Fruit fly (Drosophila melanogaster): ENCODE results near the gene Pten.

Gene Pten

DNA sequence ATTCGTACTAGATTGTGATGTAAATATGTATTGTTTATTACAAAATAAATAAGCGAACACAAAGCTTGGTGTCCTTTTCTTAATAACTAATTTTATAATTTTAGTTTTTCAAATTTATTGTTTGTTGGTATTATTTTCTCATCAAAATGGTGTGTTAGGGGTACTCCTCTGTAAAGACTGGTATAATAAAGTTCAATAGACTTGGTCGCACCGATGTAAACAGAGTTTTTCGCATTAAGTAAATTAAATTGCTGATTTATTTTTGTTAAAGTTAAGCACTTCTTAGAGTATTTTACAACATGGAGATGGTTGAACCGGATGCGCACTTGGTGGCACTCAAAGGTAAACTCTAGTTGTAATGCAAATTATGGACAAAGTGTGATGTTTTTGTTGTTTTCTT, 5.7 kb upstream of the Pten start, which contains the start of gene CG4953:
Gene CG4953, plus strand, starts transcription at position 193 of the 400 bp plus-strand sequence.
- TF ChIP-seq CG9797 (GFP tag; optimal IDR thresholded peaks at IDR 0.05) (peak; percentile 18), wek (GFP tag; optimal IDR thresholded peaks at IDR 0.05) (peak; percentile 93), CG4282 (GFP tag; optimal IDR thresholded peaks at IDR 0.05) (no peak), CG30020 (tag; optimal IDR thresholded peaks at IDR 0.05) (peak; percentile 65), D (optimal IDR thresholded peaks at IDR 0.05) (no peak), D (GFP tag; optimal IDR thresholded peaks at IDR 0.05) (no peak), MBD-R2 (GFP tag; IDR thresholded peaks at IDR 0.05) (peak; percentile 66), E2f2 (GFP tag; IDR thresholded peaks at IDR 0.05) (peak; percentile 26; the same call in 1 of the 2 replicates), phol (tag; optimal IDR thresholded peaks at IDR 0.05) (peak; percentile 0), gfzf (GFP tag; optimal IDR thresholded peaks at IDR 0.05) (peak; percentile 67), CG4617 (GFP tag; optimal IDR thresholded peaks at IDR 0.05; ENCODE audit: borderline replicate concordance) (peak; percentile 25), Dp (GFP tag; optimal IDR thresholded peaks at IDR 0.05) (peak; percentile 14), stwl (tag; optimal IDR thresholded peaks at IDR 0.05) (peak; percentile 32), CG1603 (tag; optimal IDR thresholded peaks at IDR 0.05) (peak; percentile 3), ssp (GFP tag; IDR thresholded peaks at IDR 0.05) (no peak), CG1647 (GFP tag; optimal IDR thresholded peaks at IDR 0.05) (no peak), twi (tag; optimal IDR thresholded peaks at IDR 0.05) (no peak), pfk (GFP tag; optimal IDR thresholded peaks at IDR 0.05) (peak; percentile 22), MESR4 (GFP tag; optimal IDR thresholded peaks at IDR 0.05) (peak; percentile 33), CG12659 (GFP tag; optimal IDR thresholded peaks at IDR 0.05) (peak; percentile 4), Xrp1 (GFP tag; IDR thresholded peaks at IDR 0.05) (no peak), pzg (GFP tag; optimal IDR thresholded peaks at IDR 0.05) (peak; percentile 44), CG8281 (tag; optimal IDR thresholded peaks at IDR 0.05) (no peak)

DNA sequence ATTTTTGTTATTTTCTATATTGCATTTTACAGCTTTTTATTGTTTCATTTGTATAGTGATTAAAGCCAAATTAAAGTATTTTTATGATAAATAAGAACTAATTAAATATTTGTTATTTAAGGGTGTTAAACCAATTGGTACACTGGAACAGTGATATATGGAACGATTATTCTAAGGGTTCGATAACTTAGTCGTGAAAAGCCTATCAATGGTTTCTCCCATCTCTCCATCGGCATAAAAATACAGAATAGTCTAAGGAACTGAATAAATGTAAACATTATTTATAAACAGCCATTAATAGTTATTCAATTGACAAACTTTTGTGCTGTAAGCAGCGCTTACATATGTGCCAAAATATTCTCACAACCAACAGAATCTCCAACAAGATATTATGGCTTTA, 4.3 kb upstream of the Pten start, which contains the start of gene Mob3:
Gene Mob3, plus strand, starts transcription at position 208 of the 400 bp plus-strand sequence.
- TF ChIP-seq kay (GFP tag; optimal IDR thresholded peaks at IDR 0.05) (no peak), Lim3 (GFP tag; IDR thresholded peaks at IDR 0.05) (no peak), Fer2 (tag; optimal IDR thresholded peaks at IDR 0.05) (no peak), Sry-δ (GFP tag; optimal IDR thresholded peaks at IDR 0.05) (peak; percentile 63), hbn (GFP tag; IDR thresholded peaks at IDR 0.05; ENCODE audit: partially characterized antibody) (no peak), YL-1 (GFP tag; optimal IDR thresholded peaks at IDR 0.05) (peak; percentile 53), cato (GFP tag; optimal IDR thresholded peaks at IDR 0.05; ENCODE audit: borderline replicate concordance) (no peak), onecut (GFP tag; IDR thresholded peaks at IDR 0.05) (no peak), trem (tag; optimal IDR thresholded peaks at IDR 0.05) (peak; percentile 23), CG2678 (tag; optimal IDR thresholded peaks at IDR 0.05) (no peak), Lpt (GFP tag; optimal IDR thresholded peaks at IDR 0.05) (no peak), ato (GFP tag; IDR thresholded peaks at IDR 0.05; ENCODE audit: partially characterized antibody) (no peak), tap (tag; optimal IDR thresholded peaks at IDR 0.05) (no peak), D (optimal IDR thresholded peaks at IDR 0.05) (no peak), D (GFP tag; optimal IDR thresholded peaks at IDR 0.05) (no peak), sim (GFP tag; IDR thresholded peaks at IDR 0.05) (no peak), Dbx (GFP tag; IDR thresholded peaks at IDR 0.05) (no peak), CG7745 (tag; optimal IDR thresholded peaks at IDR 0.05) (no peak), ash1 (GFP tag; optimal IDR thresholded peaks at IDR 0.05) (no peak), Bteb2 (GFP tag; optimal IDR thresholded peaks at IDR 0.05) (no peak), amos (GFP tag; IDR thresholded peaks at IDR 0.05; ENCODE audit: partially characterized antibody) (peak; percentile 52; the same call in 1 of the 2 replicates), CG30020 (tag; optimal IDR thresholded peaks at IDR 0.05) (peak; percentile 94), CG9932 (GFP tag; IDR thresholded peaks at IDR 0.05) (no peak), nmo (GFP tag; optimal IDR thresholded peaks at IDR 0.05) (no peak), Elba2 (GFP tag; optimal IDR thresholded peaks at IDR 0.05) (peak; percentile 27), ac (GFP tag; optimal IDR thresholded peaks at IDR 0.05) (no peak), CG14050 (GFP tag; IDR thresholded peaks at IDR 0.05) (no peak), CG15011 (GFP tag; optimal IDR thresholded peaks at IDR 0.05) (no peak), sc (optimal IDR thresholded peaks at IDR 0.05) (no peak), sc (GFP tag; optimal IDR thresholded peaks at IDR 0.05) (no peak), CG31441 (GFP tag; IDR thresholded peaks at IDR 0.05) (no peak)
